1 fruit fly cellular context compared by ENCODE assay signal in genomic region chr3R:6810574-6810973, dm6.
TF ChIP-seq lines count a peak whose summit lies in the region.

No protein-coding gene starts in this region.

TF ChIP-seq in whole organism, embryonic, 481 proteins besides CTCF, POLR2A, EP300 and RAD21 (continued from another document):
- TF ChIP-seq CG1529 (GFP tag; optimal IDR thresholded peaks at IDR 0.05; lab: Kevin White, UChicago) (no peak), H2.0 (GFP tag; IDR thresholded peaks at IDR 0.05; lab: Robert Waterston, UW) (no peak), CG8478 (optimal IDR thresholded peaks at IDR 0.05; lab: Kevin White, UChicago) (no peak), CG13894 (tag; optimal IDR thresholded peaks at IDR 0.05; lab: Kevin White, UChicago) (peak; percentile 25), CG15479 (GFP tag; optimal IDR thresholded peaks at IDR 0.05; lab: Kevin White, UChicago) (peak; percentile 94), Fer1 (GFP tag; optimal IDR thresholded peaks at IDR 0.05; lab: Kevin White, UChicago) (peak; percentile 0), cad (GFP tag; optimal IDR thresholded peaks at IDR 0.05; lab: Kevin White, UChicago) (peak; percentile 0), D (optimal IDR thresholded peaks at IDR 0.05; lab: Kevin White, UChicago) (peak; percentile 25), D (GFP tag; optimal IDR thresholded peaks at IDR 0.05; lab: Kevin White, UChicago) (peak; percentile 27), CG12942 (GFP tag; optimal IDR thresholded peaks at IDR 0.05; lab: Kevin White, UChicago) (no peak), CG11723 (GFP tag; optimal IDR thresholded peaks at IDR 0.05; lab: Kevin White, UChicago) (no peak), ac (GFP tag; optimal IDR thresholded peaks at IDR 0.05; lab: Kevin White, UChicago) (peak; percentile 38), CG10321 (GFP tag; IDR thresholded peaks at IDR 0.05; lab: Robert Waterston, UW) (peak; percentile 61; the same call in 1 of the 2 replicates), tgo (GFP tag; IDR thresholded peaks at IDR 0.05; lab: Robert Waterston, UW) (no peak), ewg (GFP tag; optimal IDR thresholded peaks at IDR 0.05; lab: Kevin White, UChicago) (peak; percentile 31), CG6791 (GFP tag; IDR thresholded peaks at IDR 0.05; lab: Robert Waterston, UW; ENCODE audit: partially characterized antibody) (no peak), Nf-YC (tag; optimal IDR thresholded peaks at IDR 0.05; lab: Kevin White, UChicago) (peak; percentile 82), gsb-n (tag; optimal IDR thresholded peaks at IDR 0.05; lab: Kevin White, UChicago) (peak; percentile 24), Fer2 (tag; optimal IDR thresholded peaks at IDR 0.05; lab: Kevin White, UChicago) (no peak), scrt (GFP tag; optimal IDR thresholded peaks at IDR 0.05; lab: Kevin White, UChicago) (peak; percentile 5), Neu2 (GFP tag; optimal IDR thresholded peaks at IDR 0.05; lab: Kevin White, UChicago; ENCODE audit: borderline replicate concordance) (peak; percentile 25), Drgx (GFP tag; IDR thresholded peaks at IDR 0.05; lab: Robert Waterston, UW) (no peak), CG12071 (GFP tag; optimal IDR thresholded peaks at IDR 0.05; lab: Kevin White, UChicago) (peak; percentile 17), Deaf1 (tag; optimal IDR thresholded peaks at IDR 0.05; lab: Kevin White, UChicago) (peak; percentile 47), CG15514 (GFP tag; optimal IDR thresholded peaks at IDR 0.05; lab: Kevin White, UChicago) (no peak), peb (GFP tag; IDR thresholded peaks at IDR 0.05; lab: Robert Waterston, UW) (no peak), pros (GFP tag; optimal IDR thresholded peaks at IDR 0.05; lab: Kevin White, UChicago) (peak; percentile 92), CG11560 (tag; IDR thresholded peaks at IDR 0.05; lab: Robert Waterston, UW) (no peak), CG12391 (tag; optimal IDR thresholded peaks at IDR 0.05; lab: Kevin White, UChicago) (no peak), shn (GFP tag; optimal IDR thresholded peaks at IDR 0.05; lab: Kevin White, UChicago) (no peak), phol (tag; optimal IDR thresholded peaks at IDR 0.05; lab: Kevin White, UChicago) (peak; percentile 79), CG30403 (GFP tag; optimal IDR thresholded peaks at IDR 0.05; lab: Kevin White, UChicago) (no peak), Hr3 (GFP tag; optimal IDR thresholded peaks at IDR 0.05; lab: Kevin White, UChicago) (no peak), slbo (GFP tag; IDR thresholded peaks at IDR 0.05; lab: Robert Waterston, UW) (no peak), CG7372 (GFP tag; IDR thresholded peaks at IDR 0.05; lab: Robert Waterston, UW) (no peak), wdn (GFP tag; IDR thresholded peaks at IDR 0.05; lab: Robert Waterston, UW) (no peak), seq (GFP tag; IDR thresholded peaks at IDR 0.05; lab: Robert Waterston, UW) (peak; percentile 93), her (GFP tag; optimal IDR thresholded peaks at IDR 0.05; lab: Kevin White, UChicago) (no peak), abd-A (tag; optimal IDR thresholded peaks at IDR 0.05; lab: Kevin White, UChicago) (peak; percentile 69), Trl (optimal IDR thresholded peaks at IDR 0.05; lab: Kevin White, UChicago) (peak; percentile 82 to 89), Trl (GFP tag; optimal IDR thresholded peaks at IDR 0.05; lab: Kevin White, UChicago) (peak; percentile 12), CG31365 (tag; optimal IDR thresholded peaks at IDR 0.05; lab: Kevin White, UChicago) (peak; percentile 24), CG16779 (GFP tag; IDR thresholded peaks at IDR 0.05; lab: Robert Waterston, UW) (peak; percentile 12; the same call in 1 of the 2 replicates), Fer3 (tag; optimal IDR thresholded peaks at IDR 0.05; lab: Kevin White, UChicago) (no peak), Med (GFP tag; lab: Kevin White, UChicago) (peak; percentile 56), danr (GFP tag; IDR thresholded peaks at IDR 0.05; lab: Robert Waterston, UW) (no peak), CG12104 (GFP tag; optimal IDR thresholded peaks at IDR 0.05; lab: Kevin White, UChicago) (no peak), CG12155 (GFP tag; optimal IDR thresholded peaks at IDR 0.05; lab: Kevin White, UChicago) (no peak), br (optimal IDR thresholded peaks at IDR 0.05; lab: Kevin White, UChicago) (no peak), CG15269 (tag; optimal IDR thresholded peaks at IDR 0.05; lab: Kevin White, UChicago) (no peak), toy (GFP tag; IDR thresholded peaks at IDR 0.05; lab: Robert Waterston, UW) (no peak), BtbVII (GFP tag; optimal IDR thresholded peaks at IDR 0.05; lab: Kevin White, UChicago) (no peak), Nf-YB (GFP tag; optimal IDR thresholded peaks at IDR 0.05; lab: Kevin White, UChicago) (peak; percentile 82), CG11093 (GFP tag; IDR thresholded peaks at IDR 0.05; lab: Robert Waterston, UW) (no peak), gcm (GFP tag; optimal IDR thresholded peaks at IDR 0.05; lab: Kevin White, UChicago) (peak; percentile 13), Adf1 (GFP tag; IDR thresholded peaks at IDR 0.05; lab: Robert Waterston, UW) (no peak)
